Worm (Caenorhabditis elegans): ENCODE data around the gene srbc-56.

srbc-56 gene

ce11 chrV:15829907-15830306 lies 1.6 kb downstream of the srbc-56 start, which contains the start of gene srbc-55:
srbc-55 (minus strand) TSS chrV:15830007.
- TF ChIP-seq unc-120 (tag; optimal IDR thresholded peaks at IDR 0.05; ENCODE audit: poor library complexity, severe bottlenecking) (no peak), ztf-11 (tag; optimal IDR thresholded peaks at IDR 0.05) (no peak), pha-4 (tag; optimal IDR thresholded peaks at IDR 0.05) (no peak), flh-1 (GFP tag; optimal IDR thresholded peaks at IDR 0.05) (no peak), drap-1 (GFP tag; optimal IDR thresholded peaks at IDR 0.05) (no peak), unc-39 (tag; optimal IDR thresholded peaks at IDR 0.05) (no peak), unc-62 (GFP tag; optimal IDR thresholded peaks at IDR 0.05) (no peak)

- TF ChIP-seq sem-2 (GFP tag; optimal IDR thresholded peaks at IDR 0.05) (no peak), ham-2 (GFP tag; optimal IDR thresholded peaks at IDR 0.05) (no peak), tbx-8 (GFP tag; optimal IDR thresholded peaks at IDR 0.05) (no peak), elt-3 (tag; optimal IDR thresholded peaks at IDR 0.05) (no peak)
Observed at ce11 chrV:15826110-15826509, 5.4 kb downstream of the srbc-56 start, which contains the start of gene srbc-51. srbc-51 (plus strand) TSS chrV:15826410.

ce11 chrV:15824866-15825265 lies 6.6 kb downstream of the srbc-56 start, which contains the start of gene srbc-50:
srbc-50 (minus strand) TSS chrV:15824966.
- TF ChIP-seq elt-1 (tag; optimal IDR thresholded peaks at IDR 0.05; ENCODE audit: borderline replicate concordance, insufficient read depth) (no peak), ceh-39 (tag; optimal IDR thresholded peaks at IDR 0.05) (no peak), ztf-11 (tag; optimal IDR thresholded peaks at IDR 0.05) (no peak), drap-1 (GFP tag; optimal IDR thresholded peaks at IDR 0.05) (no peak), mls-2 (tag; optimal IDR thresholded peaks at IDR 0.05) (no peak), hlh-1 (tag; optimal IDR thresholded peaks at IDR 0.05) (no peak), unc-120 (tag; optimal IDR thresholded peaks at IDR 0.05; ENCODE audit: poor library complexity, severe bottlenecking) (no peak), mab-5 (tag; optimal IDR thresholded peaks at IDR 0.05) (no peak), nhr-237 (tag; optimal IDR thresholded peaks at IDR 0.05) (no peak), sem-2 (GFP tag; optimal IDR thresholded peaks at IDR 0.05) (no peak), unc-62 (GFP tag; optimal IDR thresholded peaks at IDR 0.05) (no peak), bed-3 (GFP tag; optimal IDR thresholded peaks at IDR 0.05) (no peak), ces-1 (GFP tag; optimal IDR thresholded peaks at IDR 0.05) (no peak), blmp-1 (tag; optimal IDR thresholded peaks at IDR 0.05) (no peak), ceh-43 (GFP tag; optimal IDR thresholded peaks at IDR 0.05) (no peak), nhr-12 (tag; optimal IDR thresholded peaks at IDR 0.05) (no peak)

ce11 chrV:15821398-15821797 lies 10.1 kb downstream of the srbc-56 start, which contains the start of gene srbc-49:
srbc-49 (plus strand) TSS chrV:15821698.
- no peak for TF ChIP-seq elt-1 (tag; optimal IDR thresholded peaks at IDR 0.05; ENCODE audit: borderline replicate concordance, insufficient read depth)
- TF ChIP-seq zip-8 (tag; optimal IDR thresholded peaks at IDR 0.05), result no peak
- no peak for TF ChIP-seq ceh-83 (GFP tag; optimal IDR thresholded peaks at IDR 0.05)
- TF ChIP-seq cnd-1 (tag; optimal IDR thresholded peaks at IDR 0.05), result no peak
- no peak for TF ChIP-seq lsy-2 (tag; optimal IDR thresholded peaks at IDR 0.05)
- TF ChIP-seq M03D4.4 (tag; optimal IDR thresholded peaks at IDR 0.05), result no peak
- TF ChIP-seq unc-120 (tag; optimal IDR thresholded peaks at IDR 0.05; ENCODE audit: poor library complexity, severe bottlenecking), result no peak
- TF ChIP-seq pha-4 (tag; optimal IDR thresholded peaks at IDR 0.05), result no peak
- no peak for TF ChIP-seq hlh-1 (tag; optimal IDR thresholded peaks at IDR 0.05)
- TF ChIP-seq nhr-12 (tag; optimal IDR thresholded peaks at IDR 0.05), result no peak
- TF ChIP-seq drap-1 (GFP tag; optimal IDR thresholded peaks at IDR 0.05), result no peak
- no peak for TF ChIP-seq nhr-2 (tag; optimal IDR thresholded peaks at IDR 0.05)
- no peak for TF ChIP-seq ceh-39 (tag; optimal IDR thresholded peaks at IDR 0.05)

ce11 chrV:15819983-15820382 lies 11.5 kb downstream of the srbc-56 start, which contains the start of gene srbc-48:
srbc-48 (plus strand) TSS chrV:15820283.
- TF ChIP-seq lsy-2 (tag; optimal IDR thresholded peaks at IDR 0.05) (no peak), lin-32 (GFP tag; optimal IDR thresholded peaks at IDR 0.05) (no peak), unc-62 (GFP tag; optimal IDR thresholded peaks at IDR 0.05) (no peak), ztf-11 (tag; optimal IDR thresholded peaks at IDR 0.05) (no peak), sem-2 (GFP tag; optimal IDR thresholded peaks at IDR 0.05) (no peak), mab-5 (tag; optimal IDR thresholded peaks at IDR 0.05) (no peak), zip-8 (tag; optimal IDR thresholded peaks at IDR 0.05) (no peak), nhr-2 (tag; optimal IDR thresholded peaks at IDR 0.05) (no peak), flh-1 (GFP tag; optimal IDR thresholded peaks at IDR 0.05) (no peak)

ce11 chrV:15817746-15818145 lies 13.7 kb downstream of the srbc-56 start, which contains the start of gene abf-3:
abf-3 (minus strand) TSS chrV:15817846.
- TF ChIP-seq snpc-4 (tag; optimal IDR thresholded peaks at IDR 0.05) (no peak), cnd-1 (tag; optimal IDR thresholded peaks at IDR 0.05) (no peak), unc-39 (tag; optimal IDR thresholded peaks at IDR 0.05) (no peak)

All from whole organism, mixed stage, embryonic.